Worm (Caenorhabditis elegans) whole organism, mixed stage, embryonic: ENCODE data around the gene gid-8.

Experiments
- bed-3 ChIP-seq: fragments of 200-800 bp; sonication (Bioruptor generic); optimal IDR thresholded peaks from 3 replicates; lab custom pipeline; 2018; ENCODE audit warnings: mild to moderate bottlenecking, missing genetic modification characterization, moderate library complexity, missing compliant biosample characterization
- tbx-8 ChIP-seq: fragments of 200-800 bp; sonication (Bioruptor generic); optimal IDR thresholded peaks from 2 replicates; lab custom pipeline; 2018; ENCODE audit warnings: mild to moderate bottlenecking, missing genetic modification characterization, moderate library complexity, missing compliant biosample characterization
- zip-8 ChIP-seq: fragments of 150-350 bp; optimal IDR thresholded peaks from 2 replicates; lab custom pipeline; 2014; ENCODE audit warnings: missing biosample characterization, missing genetic modification characterization

DNA sequence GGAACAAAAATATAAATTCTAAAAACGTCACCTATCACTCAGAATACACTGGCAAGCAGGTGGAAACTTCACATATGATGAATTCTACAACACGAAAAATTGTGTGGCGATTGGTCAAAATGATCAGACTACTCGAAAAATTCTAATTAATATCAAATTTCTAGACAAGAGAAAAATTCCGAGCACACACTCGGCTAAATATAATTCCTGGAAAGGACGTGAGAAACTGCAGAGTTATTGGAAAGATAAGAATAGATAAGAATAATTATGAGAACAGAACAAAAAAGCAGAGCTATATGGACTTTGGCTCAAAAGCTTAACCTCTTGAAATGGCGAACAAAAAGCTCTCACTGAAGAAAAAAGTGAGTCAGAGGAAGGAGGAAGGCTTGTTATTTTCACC, 19.7 kb downstream of the gid-8 start:
- TF ChIP-seq tbx-8 (no peak), bed-3 (GFP tag; lab: Kevin White, UChicago) (no peak), zip-8 (no peak)
